Worm (Caenorhabditis elegans) whole organism, late embryonic: ENCODE results near the gene clc-33.

Source experiments
- C38D4.7 ChIP-seq: fragments of 200-800 bp; sonication (Bioruptor generic); optimal IDR thresholded peaks from 2 replicates; lab custom pipeline; 2018; ENCODE audit warnings: mild to moderate bottlenecking, missing genetic modification characterization, moderate library complexity, missing compliant biosample characterization
- ceh-14 ChIP-seq: sonication (generic microtip); optimal IDR thresholded peaks from 2 replicates; lab custom pipeline; 2016; ENCODE audit warnings: missing genotype, missing genetic modification characterization, missing compliant biosample characterization
- ceh-18 ChIP-seq: sonication (generic microtip); optimal IDR thresholded peaks from 2 replicates; lab custom pipeline; 2016; ENCODE audit warnings: missing genetic modification characterization, missing compliant biosample characterization
- ceh-22 ChIP-seq: sonication (generic microtip); optimal IDR thresholded peaks from 2 replicates; lab custom pipeline; 2017; ENCODE audit warnings: missing biosample characterization, missing genetic modification characterization
- ceh-30 ChIP-seq: fragments of 150-350 bp; optimal IDR thresholded peaks from 2 replicates; lab custom pipeline; 2014; ENCODE audit warnings: missing biosample characterization, missing genetic modification characterization
- ceh-31 ChIP-seq: sonication (generic microtip); optimal IDR thresholded peaks from 2 replicates; lab custom pipeline; 2016; ENCODE audit warnings: missing genetic modification characterization, missing compliant biosample characterization
- ceh-34 ChIP-seq: sonication (generic microtip); optimal IDR thresholded peaks from 2 replicates; lab custom pipeline; 2016; ENCODE audit warnings: mild to moderate bottlenecking, missing genetic modification characterization, missing compliant biosample characterization
- ceh-6 ChIP-seq: fragments of 200-800 bp; sonication (Bioruptor generic); optimal IDR thresholded peaks from 2 replicates; lab custom pipeline; 2018; ENCODE audit warnings: mild to moderate bottlenecking, missing genetic modification characterization, missing compliant biosample characterization
- ceh-9 ChIP-seq: sonication (generic microtip); optimal IDR thresholded peaks from 2 replicates; lab custom pipeline; 2016; ENCODE audit warnings: mild to moderate bottlenecking, missing genetic modification characterization, inconsistent platforms, missing compliant biosample characterization
- dmd-4 ChIP-seq: sonication (generic microtip); optimal IDR thresholded peaks from 2 replicates; lab custom pipeline; 2016; ENCODE audit warnings: borderline replicate concordance, missing genetic modification characterization, missing compliant biosample characterization
- elt-2 ChIP-seq: sonication (generic microtip); optimal IDR thresholded peaks from 2 replicates; lab custom pipeline; 2016; ENCODE audit warnings: missing genetic modification reagents, missing genetic modification characterization, missing compliant biosample characterization
- ets-4 ChIP-seq: sonication (generic microtip); optimal IDR thresholded peaks from 2 replicates; lab custom pipeline; 2016; ENCODE audit warnings: missing genetic modification characterization, missing compliant biosample characterization
- fkh-10 ChIP-seq: fragments of 150-350 bp; optimal IDR thresholded peaks from 2 replicates; lab custom pipeline; 2014; ENCODE audit warnings: missing biosample characterization, missing genetic modification reagents, missing genetic modification characterization
- hlh-15 ChIP-seq: sonication (generic microtip); optimal IDR thresholded peaks from 2 replicates; lab custom pipeline; 2016; ENCODE audit warnings: missing genetic modification characterization, missing compliant biosample characterization
- hlh-30 ChIP-seq: sonication (generic microtip); optimal IDR thresholded peaks from 2 replicates; lab custom pipeline; 2017; ENCODE audit warnings: antibody characterized with exemption, missing genetic modification characterization, missing compliant biosample characterization; ENCODE audit not compliant: insufficient read depth
- hlh-6 ChIP-seq: sonication (generic microtip); optimal IDR thresholded peaks from 2 replicates; lab custom pipeline; 2016; ENCODE audit warnings: missing genotype, missing genetic modification characterization, missing compliant biosample characterization
- hlh-8 ChIP-seq: sonication (generic microtip); optimal IDR thresholded peaks from 2 replicates; lab custom pipeline; 2016; ENCODE audit warnings: missing genotype, missing genetic modification characterization, missing compliant biosample characterization
- lim-6 ChIP-seq: sonication (generic microtip); optimal IDR thresholded peaks from 2 replicates; lab custom pipeline; 2016; ENCODE audit warnings: missing genetic modification characterization, missing compliant biosample characterization
- madf-2 ChIP-seq: sonication (generic microtip); optimal IDR thresholded peaks from 2 replicates; lab custom pipeline; 2017; ENCODE audit warnings: missing genetic modification characterization, missing compliant biosample characterization
- nfya-1 ChIP-seq: sonication (generic microtip); optimal IDR thresholded peaks from 2 replicates; lab custom pipeline; 2017; ENCODE audit warnings: missing genetic modification characterization, mild to moderate bottlenecking, missing compliant biosample characterization, antibody characterized with exemption, moderate library complexity
- nhr-232 ChIP-seq: sonication (generic microtip); optimal IDR thresholded peaks from 2 replicates; lab custom pipeline; 2016; ENCODE audit warnings: missing genetic modification characterization, missing compliant biosample characterization
- npax-4 ChIP-seq: sonication (generic microtip); optimal IDR thresholded peaks from 2 replicates; lab custom pipeline; 2016; ENCODE audit warnings: missing genetic modification characterization, missing compliant biosample characterization
- odd-2 ChIP-seq: sonication (generic microtip); optimal IDR thresholded peaks from 2 replicates; lab custom pipeline; 2017; ENCODE audit warnings: antibody characterized with exemption, mild to moderate bottlenecking, missing genetic modification characterization, missing compliant biosample characterization
- pat-9 ChIP-seq: fragments of 200-800 bp; sonication (Bioruptor generic); optimal IDR thresholded peaks from 2 replicates; lab custom pipeline; 2018; ENCODE audit warnings: mild to moderate bottlenecking, missing genetic modification characterization, moderate library complexity, missing compliant biosample characterization
- pha-2 ChIP-seq: sonication (generic microtip); optimal IDR thresholded peaks from 2 replicates; lab custom pipeline; 2017; ENCODE audit warnings: mild to moderate bottlenecking, missing genetic modification characterization, missing compliant biosample characterization
- pha-4 ChIP-seq: fragments of 150-350 bp; optimal IDR thresholded peaks from 2 replicates; lab custom pipeline; 2018; ENCODE audit warnings: missing biosample characterization, missing genetic modification reagents, missing genetic modification characterization
- pros-1 ChIP-seq: fragments of 150-350 bp; optimal IDR thresholded peaks from 2 replicates; lab custom pipeline; 2014; ENCODE audit warnings: missing biosample characterization, missing genetic modification reagents, missing genetic modification characterization
- sox-2 ChIP-seq: fragments of 200-800 bp; sonication (Bioruptor generic); IDR thresholded peaks from 2 replicates; pipeline ENCODE4 v1.3.6; 2022; ENCODE audit warnings: missing genetic modification reagents, missing genetic modification characterization, missing compliant biosample characterization
- syd-9 ChIP-seq: sonication (generic microtip); optimal IDR thresholded peaks from 2 replicates; lab custom pipeline; 2016; ENCODE audit warnings: mild to moderate bottlenecking, missing genetic modification characterization, moderate library complexity, missing compliant biosample characterization
- tbx-2 ChIP-seq: sonication (generic microtip); optimal IDR thresholded peaks from 2 replicates; lab custom pipeline; 2016; ENCODE audit warnings: missing genetic modification characterization, missing compliant biosample characterization
- ttx-3 ChIP-seq: sonication (generic microtip); optimal IDR thresholded peaks from 2 replicates; lab custom pipeline; 2016; ENCODE audit warnings: missing genetic modification reagents, missing genetic modification characterization, missing compliant biosample characterization
- unc-42 ChIP-seq: sonication (generic microtip); optimal IDR thresholded peaks from 2 replicates; lab custom pipeline; 2016; ENCODE audit warnings: missing genotype, missing genetic modification characterization, missing compliant biosample characterization
- unc-55 ChIP-seq: sonication (generic microtip); optimal IDR thresholded peaks from 2 replicates; lab custom pipeline; 2017; ENCODE audit warnings: missing biosample characterization, missing genetic modification reagents, missing genetic modification characterization
- unc-86 ChIP-seq: sonication (generic microtip); optimal IDR thresholded peaks from 2 replicates; lab custom pipeline; 2016; ENCODE audit warnings: missing genetic modification characterization, missing compliant biosample characterization
- ztf-16 ChIP-seq: sonication (generic microtip); optimal IDR thresholded peaks from 2 replicates; lab custom pipeline; 2017; ENCODE audit warnings: missing genetic modification characterization, missing compliant biosample characterization

Gene clc-33

DNA sequence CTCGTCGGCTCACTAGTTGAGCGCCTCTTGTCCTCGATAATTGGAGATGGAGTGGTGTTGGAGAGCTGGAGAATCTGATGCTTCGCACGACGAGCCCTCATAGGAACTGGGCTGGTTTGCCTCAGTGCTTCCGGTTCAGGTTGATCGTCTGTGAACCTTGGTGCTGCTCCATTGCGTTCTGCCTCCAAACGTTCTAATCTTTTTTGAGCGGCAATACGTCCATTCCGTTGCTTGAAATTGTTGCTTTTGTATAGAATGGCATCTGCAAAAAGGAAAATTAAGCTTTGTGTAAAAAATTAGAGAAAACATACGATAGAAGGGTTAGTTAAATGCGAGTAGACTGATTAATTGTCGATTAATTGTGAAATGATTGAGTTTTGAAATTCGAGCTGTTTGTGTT is 27.3 kb upstream of the clc-33 start, which contains the start of gene F46F5.5:
TSS of gene F46F5.5 (minus strand) at position 101 of the 400 bp plus-strand sequence.
- TF ChIP-seq ceh-6, result no peak
- no peak for TF ChIP-seq tbx-2 (tag; lab: Kevin White, UChicago)

DNA sequence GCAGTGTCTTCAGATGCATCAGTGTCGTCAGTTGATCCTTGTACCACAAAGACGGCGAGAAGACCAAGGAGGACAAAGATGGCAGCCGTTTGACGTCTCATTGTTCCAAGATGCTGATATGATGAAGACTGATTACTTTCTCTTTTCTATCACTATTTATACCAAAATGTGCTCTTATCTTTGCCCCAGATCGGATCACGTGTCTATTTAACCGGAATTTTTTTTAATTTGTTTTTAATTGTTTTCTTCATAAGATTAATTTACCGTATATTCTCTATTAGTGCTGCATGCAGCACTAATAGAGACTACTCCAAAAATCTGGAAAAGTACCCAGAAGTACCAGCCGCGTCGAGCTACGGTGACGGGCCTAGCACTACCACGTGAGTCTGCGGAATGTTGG is 25.5 kb upstream of the clc-33 start, which contains the start of gene msrp-3:
TSS of gene msrp-3 (minus strand) at position 101 of the 400 bp plus-strand sequence.
- TF ChIP-seq pha-2 (tag; lab: Kevin White, UChicago) (no peak), sox-2 (GFP tag; lab: Robert Waterston, UW) (no peak), ets-4 (tag; lab: Kevin White, UChicago) (no peak), ceh-9 (tag; lab: Kevin White, UChicago) (no peak), unc-42 (tag; lab: Kevin White, UChicago) (no peak), dmd-4 (no peak), ceh-6 (no peak), npax-4 (tag; lab: Kevin White, UChicago) (no peak), ceh-31 (tag; lab: Kevin White, UChicago) (no peak), hlh-15 (tag; lab: Kevin White, UChicago) (no peak), nfya-1 (no peak), hlh-30 (tag; lab: Kevin White, UChicago) (no peak), unc-86 (tag; lab: Kevin White, UChicago) (no peak), pha-4 (tag; lab: Kevin White, UChicago) (no peak), hlh-8 (tag; lab: Kevin White, UChicago) (no peak), ceh-34 (tag; lab: Kevin White, UChicago) (no peak), ceh-18 (tag; lab: Kevin White, UChicago) (no peak)

DNA sequence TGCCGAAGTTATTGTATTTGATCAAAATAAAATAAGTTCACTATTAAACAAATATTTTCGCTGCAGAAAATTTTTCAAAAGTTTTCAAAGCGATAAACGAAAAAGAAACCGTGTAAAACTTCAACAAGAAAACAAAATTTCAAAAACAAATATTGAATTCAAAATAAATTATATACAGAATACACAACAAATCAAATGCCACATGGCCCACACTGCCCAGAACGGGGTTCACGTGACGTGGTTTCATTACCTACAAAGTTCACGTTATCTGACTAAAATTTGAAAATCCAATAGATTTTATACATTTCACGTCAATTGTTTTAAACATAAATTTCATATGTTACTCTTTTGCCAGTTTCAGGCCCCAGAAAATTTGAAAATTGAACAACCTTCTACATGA is 19.7 kb upstream of the clc-33 start, which contains the start of gene F46F5.7:
TSS of gene F46F5.7 (minus strand) at position 101 of the 400 bp plus-strand sequence.
- TF ChIP-seq syd-9 (tag; lab: Kevin White, UChicago) (no peak), elt-2 (tag; lab: Kevin White, UChicago) (no peak), unc-55 (no peak), hlh-6 (tag; lab: Kevin White, UChicago) (no peak), ceh-30 (tag; lab: Kevin White, UChicago) (no peak), ceh-34 (tag; lab: Kevin White, UChicago) (no peak), hlh-8 (tag; lab: Kevin White, UChicago) (no peak), ceh-31 (tag; lab: Kevin White, UChicago) (no peak), fkh-10 (GFP tag; lab: Kevin White, UChicago) (no peak), unc-42 (tag; lab: Kevin White, UChicago) (no peak), npax-4 (tag; lab: Kevin White, UChicago) (no peak), odd-2 (no peak), ztf-16 (no peak), C38D4.7 (no peak), unc-86 (tag; lab: Kevin White, UChicago) (no peak)

DNA sequence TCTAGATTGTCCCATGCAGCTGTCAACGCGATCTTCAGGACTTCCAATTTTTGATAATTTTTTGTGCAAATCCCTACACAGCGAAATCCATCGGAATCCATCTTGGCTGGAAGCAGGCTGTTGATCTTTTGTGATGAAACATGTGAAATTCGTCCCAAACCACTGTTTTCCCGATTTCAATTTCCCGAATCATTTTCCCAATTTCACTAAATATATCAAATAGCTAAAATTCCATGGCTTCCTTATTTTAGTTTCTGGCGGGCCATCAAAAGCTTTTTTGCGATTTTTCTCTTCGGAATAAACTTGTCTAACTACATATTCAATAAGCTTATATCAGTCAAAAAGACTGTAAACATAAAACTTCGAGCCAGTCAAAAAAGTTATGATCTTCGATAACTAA is 18.7 kb upstream of the clc-33 start, which contains the start of gene F46F5.8:
TSS of gene F46F5.8 (minus strand) at position 101 of the 400 bp plus-strand sequence.
- TF ChIP-seq pat-9 (tag; lab: Kevin White, UChicago) (no peak), lim-6 (no peak), nhr-232 (tag; lab: Kevin White, UChicago) (no peak), npax-4 (tag; lab: Kevin White, UChicago) (no peak), madf-2 (tag; lab: Kevin White, UChicago) (no peak), pros-1 (tag; lab: Kevin White, UChicago) (no peak), ceh-14 (tag; lab: Kevin White, UChicago) (no peak), pha-2 (tag; lab: Kevin White, UChicago) (no peak), ttx-3 (tag; lab: Kevin White, UChicago) (no peak), fkh-10 (GFP tag; lab: Kevin White, UChicago) (no peak), ceh-22 (no peak)
